Worm (Caenorhabditis elegans) whole organism, L3 larva: ENCODE results near the gene sre-40.

Experiments used
- R02D3.7 ChIP-seq: fragments of 150-350 bp; optimal IDR thresholded peaks from 2 replicates; lab custom pipeline; 2014; ENCODE audit warnings: missing biosample characterization, missing genetic modification characterization
- ZK546.5 ChIP-seq: sonication (generic microtip); optimal IDR thresholded peaks from 2 replicates; lab custom pipeline; 2017; ENCODE audit warnings: missing biosample characterization, missing genetic modification characterization
- aly-2 ChIP-seq: fragments of 150-350 bp; optimal IDR thresholded peaks from 2 replicates; lab custom pipeline; 2014; ENCODE audit warnings: missing biosample characterization, missing genetic modification characterization
- ama-1 ChIP-seq: fragments of 150-350 bp; optimal IDR thresholded peaks from 2 replicates; lab custom pipeline; 2018
- ceh-16 ChIP-seq: sonication (generic microtip); optimal IDR thresholded peaks from 2 replicates; lab custom pipeline; 2017; ENCODE audit warnings: missing biosample characterization, missing genetic modification characterization
- ceh-82 ChIP-seq: fragments of 150-350 bp; optimal IDR thresholded peaks from 2 replicates; lab custom pipeline; 2014; ENCODE audit warnings: missing biosample characterization, missing genetic modification characterization
- ceh-9 ChIP-seq: sonication (generic microtip); optimal IDR thresholded peaks from 2 replicates; lab custom pipeline; 2018; ENCODE audit warnings: missing biosample characterization, missing genetic modification characterization
- daf-12 ChIP-seq: fragments of 150-350 bp; optimal IDR thresholded peaks from 2 replicates; lab custom pipeline; 2014; ENCODE audit warnings: missing biosample characterization, missing genetic modification reagents, missing genetic modification characterization
- egl-27 ChIP-seq: sonication (generic microtip); optimal IDR thresholded peaks from 4 replicates; lab custom pipeline; 2017; ENCODE audit warnings: missing biosample characterization, missing genetic modification reagents, missing genetic modification characterization
- egl-5 ChIP-seq: fragments of 150-350 bp; optimal IDR thresholded peaks from 2 replicates; lab custom pipeline; 2017; ENCODE audit warnings: missing biosample characterization, missing genetic modification reagents, missing genetic modification characterization, inconsistent platforms
- elt-1 ChIP-seq: fragments of 150-350 bp; optimal IDR thresholded peaks from 2 replicates; lab custom pipeline; 2014; ENCODE audit warnings: missing biosample characterization, missing genetic modification characterization
- elt-3 ChIP-seq, 3 experiments: fragments of 150-350 bp in 1 of 3; sonication (generic microtip) in 2 of 3; optimal IDR thresholded peaks; 2 replicates in 2 of 3; 4 replicates in 1 of 3; lab custom pipeline; 2014 to 2017; ENCODE audit warnings: missing biosample characterization in 3 of 3, missing genetic modification characterization in 3 of 3
- fkh-10 ChIP-seq: sonication (generic microtip); optimal IDR thresholded peaks from 2 replicates; lab custom pipeline; 2017; ENCODE audit warnings: missing biosample characterization, missing genetic modification reagents, missing genetic modification characterization
- fkh-2 ChIP-seq: fragments of 150-350 bp; optimal IDR thresholded peaks from 2 replicates; lab custom pipeline; 2014; ENCODE audit warnings: missing biosample characterization, missing genetic modification reagents, missing genetic modification characterization
- fos-1 ChIP-seq: fragments of 150-350 bp; optimal IDR thresholded peaks from 2 replicates; lab custom pipeline; 2014; ENCODE audit warnings: missing biosample characterization, missing genetic modification characterization
- hmg-11 ChIP-seq: sonication (generic microtip); optimal IDR thresholded peaks from 2 replicates; lab custom pipeline; 2016; ENCODE audit warnings: missing genetic modification characterization, missing compliant biosample characterization
- jun-1 ChIP-seq: fragments of 150-350 bp; optimal IDR thresholded peaks from 2 replicates; lab custom pipeline; 2014; ENCODE audit warnings: missing biosample characterization, missing genetic modification reagents, missing genetic modification characterization
- lin-15B ChIP-seq: fragments of 150-350 bp; optimal IDR thresholded peaks from 2 replicates; lab custom pipeline; 2014; ENCODE audit warnings: missing biosample characterization, missing genetic modification characterization
- lin-39 ChIP-seq: fragments of 150-350 bp; optimal IDR thresholded peaks from 2 replicates; lab custom pipeline; 2018; ENCODE audit warnings: missing biosample characterization, missing genetic modification reagents, missing genetic modification characterization
- mdl-1 ChIP-seq: fragments of 150-350 bp; optimal IDR thresholded peaks from 2 replicates; lab custom pipeline; 2014; ENCODE audit warnings: missing biosample characterization, missing genetic modification characterization
- nfya-1 ChIP-seq: sonication (generic microtip); optimal IDR thresholded peaks from 2 replicates; lab custom pipeline; 2017; ENCODE audit warnings: missing genetic modification characterization, mild to moderate bottlenecking, missing compliant biosample characterization, antibody characterized with exemption, moderate library complexity; ENCODE audit not compliant: insufficient read depth
- nhr-11 ChIP-seq: fragments of 150-350 bp; optimal IDR thresholded peaks from 2 replicates; lab custom pipeline; 2014; ENCODE audit warnings: missing biosample characterization, missing genetic modification characterization
- nhr-12 ChIP-seq: fragments of 150-350 bp; optimal IDR thresholded peaks from 2 replicates; lab custom pipeline; 2014; ENCODE audit warnings: missing biosample characterization, missing genetic modification characterization
- nhr-23 ChIP-seq: fragments of 150-350 bp; optimal IDR thresholded peaks from 2 replicates; lab custom pipeline; 2014; ENCODE audit warnings: missing biosample characterization, missing genetic modification reagents, missing genetic modification characterization
- nhr-237 ChIP-seq: fragments of 150-350 bp; optimal IDR thresholded peaks from 2 replicates; lab custom pipeline; 2014; ENCODE audit warnings: missing biosample characterization, missing genetic modification characterization
- nhr-28 ChIP-seq: fragments of 150-350 bp; optimal IDR thresholded peaks from 2 replicates; lab custom pipeline; 2014; ENCODE audit warnings: missing biosample characterization, missing genetic modification characterization
- nhr-67 ChIP-seq: fragments of 150-350 bp; optimal IDR thresholded peaks from 2 replicates; lab custom pipeline; 2014; ENCODE audit warnings: missing biosample characterization, missing genetic modification characterization
- pqm-1 ChIP-seq: fragments of 150-350 bp; optimal IDR thresholded peaks from 2 replicates; lab custom pipeline; 2017; ENCODE audit warnings: missing biosample characterization, missing genetic modification characterization, inconsistent platforms
- sea-2 ChIP-seq: fragments of 150-350 bp; sonication (generic microtip); optimal IDR thresholded peaks from 4 replicates; lab custom pipeline; 2014; ENCODE audit warnings: missing biosample characterization, missing genetic modification reagents, missing genetic modification characterization
- tbx-2 ChIP-seq: sonication (generic microtip); optimal IDR thresholded peaks from 2 replicates; lab custom pipeline; 2016; ENCODE audit warnings: mild to moderate bottlenecking, missing genetic modification characterization, missing compliant biosample characterization
- unc-39 ChIP-seq: sonication (generic microtip); optimal IDR thresholded peaks from 4 replicates; lab custom pipeline; 2017; ENCODE audit warnings: missing biosample characterization, missing genetic modification characterization
- unc-62 ChIP-seq: fragments of 150-350 bp; sonication (generic microtip); optimal IDR thresholded peaks from 4 replicates; lab custom pipeline; 2014; ENCODE audit warnings: missing biosample characterization, missing genetic modification reagents, missing genetic modification characterization
- zag-1 ChIP-seq: fragments of 150-350 bp; optimal IDR thresholded peaks from 2 replicates; lab custom pipeline; 2014; ENCODE audit warnings: missing biosample characterization, missing genetic modification characterization
- ztf-11 ChIP-seq: fragments of 150-350 bp; optimal IDR thresholded peaks from 2 replicates; lab custom pipeline; 2014; ENCODE audit warnings: missing biosample characterization, missing genetic modification characterization
- ztf-4 ChIP-seq: fragments of 150-350 bp; optimal IDR thresholded peaks from 2 replicates; lab custom pipeline; 2014; ENCODE audit warnings: missing biosample characterization, missing genetic modification characterization

sre-40 gene

ce11 chrII:4671692-4672091 lies 11.9 kb downstream of the sre-40 start, which contains the start of gene T05A7.6:
Gene T05A7.6 (minus strand): TSS chrII:4671792.
- TF ChIP-seq elt-3 (tag; optimal IDR thresholded peaks at IDR 0.05; lab: Kevin White, UChicago) (no peak), nhr-28 (tag; lab: Kevin White, UChicago) (no peak), unc-39 (no peak)

ce11 chrII:4667572-4667971 lies 16.0 kb downstream of the sre-40 start, which contains the start of gene fut-5:
Gene fut-5 (minus strand): TSS chrII:4667672.
- no peak for TF ChIP-seq elt-1 (tag; lab: Kevin White, UChicago)
- no peak for TF ChIP-seq hmg-11 (tag; lab: Kevin White, UChicago)
- TF ChIP-seq jun-1 (tag; lab: Kevin White, UChicago): no peak
- no peak for TF ChIP-seq R02D3.7
- TF ChIP-seq tbx-2: no peak
- TF ChIP-seq fkh-10 (GFP tag; lab: Kevin White, UChicago): no peak
- TF ChIP-seq nhr-237: no peak
- no peak for TF ChIP-seq lin-39 (tag; lab: Kevin White, UChicago)
- no peak for TF ChIP-seq ztf-4 (tag; lab: Kevin White, UChicago)

- TF ChIP-seq ztf-11 (tag; lab: Kevin White, UChicago) (no peak), elt-1 (tag; lab: Kevin White, UChicago) (no peak), sea-2 (GFP tag; lab: Kevin White, UChicago) (no peak), ceh-16 (tag; lab: Kevin White, UChicago) (no peak), pqm-1 (no peak), nhr-23 (no peak), nhr-12 (tag; lab: Kevin White, UChicago) (no peak), daf-12 (tag; lab: Kevin White, UChicago) (no peak), egl-27 (tag; lab: Kevin White, UChicago) (no peak), fos-1 (tag; lab: Kevin White, UChicago) (no peak), nhr-11 (tag; lab: Kevin White, UChicago) (no peak), nhr-67 (tag; lab: Kevin White, UChicago) (no peak), egl-5 (tag; lab: Kevin White, UChicago) (no peak), ceh-9 (tag; lab: Kevin White, UChicago) (no peak), lin-15B (tag; lab: Kevin White, UChicago) (no peak), ama-1 (lab: Kevin White, UChicago) (no peak), unc-62 (GFP tag; lab: Kevin White, UChicago) (no peak), fkh-2 (tag; lab: Kevin White, UChicago) (no peak)
These were observed 18.2 kb downstream of the sre-40 start, which contains the start of gene T05A7.11 for ce11 chrII:4665359-4665758. Gene T05A7.11 (minus strand): TSS chrII:4665459.

ce11 chrII:4663186-4663585 lies 20.4 kb downstream of the sre-40 start, which contains the start of gene T05A7.12:
Gene T05A7.12 (minus strand): TSS chrII:4663286.
- no peak for TF ChIP-seq daf-12 (tag; lab: Kevin White, UChicago)
- no peak for TF ChIP-seq fos-1 (tag; lab: Kevin White, UChicago)
- TF ChIP-seq lin-39 (tag; lab: Kevin White, UChicago): no peak
- no peak for TF ChIP-seq ztf-11 (tag; lab: Kevin White, UChicago)
- no peak for TF ChIP-seq ceh-16 (tag; lab: Kevin White, UChicago)
- no peak for TF ChIP-seq hmg-11 (tag; lab: Kevin White, UChicago)
- TF ChIP-seq ztf-4 (tag; lab: Kevin White, UChicago): no peak
- TF ChIP-seq ceh-82 (tag; lab: Kevin White, UChicago): no peak
- TF ChIP-seq nhr-67 (tag; lab: Kevin White, UChicago): no peak
- TF ChIP-seq nhr-23: no peak
- no peak for TF ChIP-seq tbx-2
- TF ChIP-seq fkh-10 (GFP tag; lab: Kevin White, UChicago): no peak
- TF ChIP-seq nfya-1 (tag; lab: Kevin White, UChicago): no peak
- no peak for TF ChIP-seq mdl-1
- no peak for TF ChIP-seq ZK546.5 (tag; lab: Kevin White, UChicago)
- TF ChIP-seq nhr-237: no peak
- no peak for TF ChIP-seq lin-15B (tag; lab: Kevin White, UChicago)
- no peak for TF ChIP-seq nhr-12 (tag; lab: Kevin White, UChicago)

- TF ChIP-seq ceh-82 (tag; lab: Kevin White, UChicago) (no peak), nhr-23 (no peak), lin-15B (tag; lab: Kevin White, UChicago) (no peak), zag-1 (tag; lab: Kevin White, UChicago) (no peak), pqm-1 (no peak), ceh-16 (tag; lab: Kevin White, UChicago) (no peak), ceh-9 (tag; lab: Kevin White, UChicago) (no peak), fkh-2 (tag; lab: Kevin White, UChicago) (no peak), aly-2 (tag; lab: Kevin White, UChicago) (no peak), fkh-10 (GFP tag; lab: Kevin White, UChicago) (no peak)
These were observed 22.3 kb downstream of the sre-40 start, which contains the start of gene T05A7.13 for ce11 chrII:4661278-4661677. Gene T05A7.13 (minus strand): TSS chrII:4661378.
